Worm (Caenorhabditis elegans): ENCODE results near the gene fndc-1.

fndc-1 gene

DNA sequence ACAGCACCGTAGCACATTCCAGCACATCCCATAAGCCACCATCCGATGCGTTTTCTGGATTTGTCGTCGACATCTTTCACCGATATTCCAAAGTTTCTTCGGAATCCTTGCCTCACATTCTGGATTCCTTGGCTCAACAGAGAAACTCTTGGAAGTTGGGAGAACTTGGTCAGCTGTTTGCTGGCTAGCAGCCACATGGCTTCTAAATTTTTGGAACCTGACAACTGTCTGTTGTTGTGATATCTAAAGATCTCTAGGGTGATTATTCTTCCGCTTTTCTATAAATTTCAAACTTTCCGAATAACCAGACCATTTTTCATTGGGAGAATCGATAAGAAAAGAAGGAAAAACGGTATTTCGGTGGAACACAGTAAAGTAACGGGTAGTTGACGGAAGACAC is 2.4 kb downstream of the fndc-1 start, which contains the start of gene cox-15:
cox-15 (minus strand) TSS at position 202 of the 400 bp plus-strand sequence.
- TF ChIP-seq C06A6.2 (GFP tag; conservative IDR thresholded peaks at IDR 0.05) (no peak), C17E4.6 (GFP tag; IDR thresholded peaks at IDR 0.05) (no peak), nfyb-1 (GFP tag; IDR thresholded peaks at IDR 0.05) (0 out of 2 replicates have a peak, but pooled peaks have one; percentile 35), ztf-25 (GFP tag; IDR thresholded peaks at IDR 0.05) (no peak), snpc-1.3 (tag; optimal IDR thresholded peaks at IDR 0.05; ENCODE audit: insufficient read depth) (no peak), xnd-1 (tag; optimal IDR thresholded peaks at IDR 0.05) (peak; percentile 4), F57A8.1 (GFP tag; optimal IDR thresholded peaks at IDR 0.05) (no peak)

DNA sequence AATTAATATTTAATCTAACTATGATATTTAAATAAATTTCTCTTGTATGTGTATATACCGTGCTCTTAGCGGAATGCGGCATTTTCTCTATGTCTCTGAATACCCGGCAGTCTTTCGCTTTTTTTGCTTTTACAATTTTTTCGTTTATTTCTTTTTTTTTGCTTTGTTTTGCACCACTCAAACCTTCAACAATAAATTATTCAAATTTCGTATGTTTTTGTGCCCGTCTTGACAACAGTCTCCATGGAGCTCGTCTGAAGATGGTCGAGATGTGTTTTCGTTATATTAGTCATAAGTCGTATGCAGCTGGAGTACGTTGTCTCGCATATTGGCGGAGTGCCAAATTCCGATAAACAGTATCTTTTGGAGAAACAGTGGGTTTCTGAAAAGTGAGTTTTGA is 10.7 kb downstream of the fndc-1 start, which contains the start of gene T06D8.2:
T06D8.2 (plus strand) TSS at position 301 of the 400 bp plus-strand sequence.
- no peak for TF ChIP-seq T26A5.8 (tag; optimal IDR thresholded peaks at IDR 0.05)

DNA sequence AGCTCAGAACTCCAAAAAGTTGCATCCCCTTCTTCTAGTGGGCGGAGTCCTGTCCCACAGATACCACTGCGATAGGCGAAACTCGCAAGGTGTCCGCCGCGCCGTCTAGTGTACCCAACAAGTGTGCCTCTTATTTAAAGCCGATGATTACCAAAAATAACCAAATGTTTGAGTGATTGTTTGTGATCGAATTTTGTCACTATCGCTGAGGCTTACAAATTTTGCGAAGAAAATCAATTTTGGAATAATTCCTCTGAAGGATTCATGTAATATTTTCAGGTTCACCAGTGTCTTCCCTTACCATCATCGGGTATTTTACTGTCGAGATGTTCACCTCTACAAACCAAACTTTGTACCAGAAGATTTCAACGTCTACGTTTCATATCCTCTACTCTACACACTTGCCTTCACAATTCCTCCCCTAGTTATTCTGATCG is 13.1 kb downstream of the fndc-1 start:
- TF ChIP-seq nfyb-1 (GFP tag; IDR thresholded peaks at IDR 0.05) (peak; percentile 86), let-526 (GFP tag; IDR thresholded peaks at IDR 0.05) (no peak), tlf-1 (GFP tag; optimal IDR thresholded peaks at IDR 0.05) (peak; percentile 66), hrde-1 (tag; optimal IDR thresholded peaks at IDR 0.05; ENCODE audit: borderline replicate concordance) (peak; percentile 32), rec-8 (tag; optimal IDR thresholded peaks at IDR 0.05) (peak in 1 of 2 experiments; percentile 38), F55B11.4 (tag; optimal IDR thresholded peaks at IDR 0.05; ENCODE audit: borderline replicate concordance, insufficient read depth) (no peak), somi-1 (GFP tag; optimal IDR thresholded peaks at IDR 0.05) (peak; percentile 3), pbrm-1 (GFP tag; IDR thresholded peaks at IDR 0.05) (peak; percentile 97), F37B4.10 (GFP tag; IDR thresholded peaks at IDR 0.05) (no peak), F33H1.4 (GFP tag; IDR thresholded peaks at IDR 0.05) (peak; percentile 74), ztf-26 (tag; optimal IDR thresholded peaks at IDR 0.05) (no peak), T07F8.4 (tag; optimal IDR thresholded peaks at IDR 0.05) (no peak), rpc-1 (optimal IDR thresholded peaks at IDR 0.05) (no peak), rpc-1 (tag; optimal IDR thresholded peaks at IDR 0.05) (peak; percentile 24), madf-10 (tag; optimal IDR thresholded peaks at IDR 0.05) (peak; percentile 66), rcor-1 (GFP tag; IDR thresholded peaks at IDR 0.05) (peak; percentile 91), nhr-27 (tag; optimal IDR thresholded peaks at IDR 0.05) (no peak), let-607 (tag; optimal IDR thresholded peaks at IDR 0.05) (peak; percentile 50 to 68), nhr-179 (tag; optimal IDR thresholded peaks at IDR 0.05) (peak; percentile 11), Y79H2A.3 (GFP tag; conservative IDR thresholded peaks at IDR 0.05) (0 out of 2 replicates have a peak, but pooled peaks have one; percentile 67), zim-3 (tag; optimal IDR thresholded peaks at IDR 0.05) (no peak), T26A5.8 (tag; optimal IDR thresholded peaks at IDR 0.05) (no peak), madf-6 (GFP tag; IDR thresholded peaks at IDR 0.05) (peak; percentile 97), ama-1 (optimal IDR thresholded peaks at IDR 0.05) (peak; percentile 95), ama-1 (GFP tag; optimal IDR thresholded peaks at IDR 0.05) (no peak), ztf-3 (GFP tag; optimal IDR thresholded peaks at IDR 0.05) (no peak), ccch-3 (GFP tag; optimal IDR thresholded peaks at IDR 0.05) (no peak), hlh-26 (GFP tag; conservative IDR thresholded peaks at IDR 0.05) (no peak), zfh-2 (GFP tag; conservative IDR thresholded peaks at IDR 0.05) (peak; percentile 76), egl-18 (GFP tag; IDR thresholded peaks at IDR 0.05) (no peak), nhr-120 (GFP tag; IDR thresholded peaks at IDR 0.05) (peak; percentile 81; the same call in 1 of the 2 replicates), tbx-9 (tag; optimal IDR thresholded peaks at IDR 0.05; ENCODE audit: borderline replicate concordance) (peak; percentile 11), F39B2.1 (GFP tag; IDR thresholded peaks at IDR 0.05) (no peak), madf-8 (GFP tag; conservative IDR thresholded peaks at IDR 0.05) (peak; percentile 85), aptf-2 (GFP tag; conservative IDR thresholded peaks at IDR 0.05) (no peak), mcd-1 (GFP tag; IDR thresholded peaks at IDR 0.05) (peak; percentile 88), B0261.1 (tag; optimal IDR thresholded peaks at IDR 0.05) (peak; percentile 33), dox-1 (GFP tag; IDR thresholded peaks at IDR 0.05) (peak; percentile 94), D2030.7 (GFP tag; IDR thresholded peaks at IDR 0.05) (peak; percentile 94)
